Worm (Caenorhabditis elegans) whole organism, mixed stage, embryonic: Measurements from ENCODE around the gene best-24.

Source experiments
- lin-32 ChIP-seq: fragments of 200-800 bp; sonication (Bioruptor generic); optimal IDR thresholded peaks from 2 replicates; lab custom pipeline; 2018; ENCODE audit warnings: mild to moderate bottlenecking, missing genetic modification characterization, missing compliant biosample characterization
- nhr-12 ChIP-seq: fragments of 150-350 bp; optimal IDR thresholded peaks from 2 replicates; lab custom pipeline; 2014; ENCODE audit warnings: missing biosample characterization, missing genetic modification characterization
- nhr-76 ChIP-seq: sonication (generic microtip); optimal IDR thresholded peaks from 2 replicates; lab custom pipeline; 2017; ENCODE audit warnings: missing biosample characterization, missing genetic modification characterization
- pha-4 ChIP-seq: fragments of 150-350 bp; optimal IDR thresholded peaks from 2 replicates; lab custom pipeline; 2018; ENCODE audit warnings: missing biosample characterization, missing genetic modification reagents, missing genetic modification characterization

DNA sequence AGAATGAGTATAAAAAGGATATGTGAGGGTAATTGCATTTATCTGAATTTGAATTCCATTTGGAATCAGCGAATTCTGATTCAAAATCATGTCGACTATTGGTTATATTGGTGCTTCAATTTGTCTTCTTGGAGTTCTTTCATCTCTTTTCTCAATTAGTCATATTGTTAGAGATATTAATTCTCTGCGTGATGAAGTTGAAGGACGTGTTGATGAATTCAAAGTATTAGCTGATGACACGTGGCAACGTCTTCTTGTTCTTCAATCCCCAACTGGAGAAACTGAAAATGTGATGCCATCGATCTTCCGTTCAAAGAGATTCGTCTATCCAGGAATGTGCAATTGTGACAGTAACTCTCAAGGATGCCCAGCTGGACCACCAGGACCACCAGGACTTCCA lies 48.0 kb downstream of the best-24 start, which contains the start of gene col-90:
- TF ChIP-seq pha-4 (tag; lab: Kevin White, UChicago) (no peak), nhr-76 (tag; lab: Kevin White, UChicago) (no peak), nhr-12 (tag; lab: Kevin White, UChicago) (no peak), lin-32 (GFP tag; lab: Kevin White, UChicago) (no peak)
